Fruit fly (Drosophila melanogaster) whole organism, embryonic: ENCODE measurements around the gene Ku80.

Experiments
- CG6272 ChIP-seq: fragments of 200-800 bp; sonication (Bioruptor generic); IDR thresholded peaks from 2 replicates; pipeline ENCODE4 v1.3.6; 2022; ENCODE audit warnings: missing biosample characterization, missing genetic modification characterization
- ash1 ChIP-seq: fragments of 200-800 bp; sonication (Bioruptor generic); optimal IDR thresholded peaks from 2 replicates; lab custom pipeline; 2018; ENCODE audit warnings: missing biosample characterization, mild to moderate bottlenecking, missing genetic modification characterization
- ham ChIP-seq: fragments of 200-800 bp; sonication (Bioruptor generic); IDR thresholded peaks from 2 replicates; pipeline ENCODE4 v1.3.6; 2022; ENCODE audit warnings: missing biosample characterization, missing genetic modification characterization

DNA sequence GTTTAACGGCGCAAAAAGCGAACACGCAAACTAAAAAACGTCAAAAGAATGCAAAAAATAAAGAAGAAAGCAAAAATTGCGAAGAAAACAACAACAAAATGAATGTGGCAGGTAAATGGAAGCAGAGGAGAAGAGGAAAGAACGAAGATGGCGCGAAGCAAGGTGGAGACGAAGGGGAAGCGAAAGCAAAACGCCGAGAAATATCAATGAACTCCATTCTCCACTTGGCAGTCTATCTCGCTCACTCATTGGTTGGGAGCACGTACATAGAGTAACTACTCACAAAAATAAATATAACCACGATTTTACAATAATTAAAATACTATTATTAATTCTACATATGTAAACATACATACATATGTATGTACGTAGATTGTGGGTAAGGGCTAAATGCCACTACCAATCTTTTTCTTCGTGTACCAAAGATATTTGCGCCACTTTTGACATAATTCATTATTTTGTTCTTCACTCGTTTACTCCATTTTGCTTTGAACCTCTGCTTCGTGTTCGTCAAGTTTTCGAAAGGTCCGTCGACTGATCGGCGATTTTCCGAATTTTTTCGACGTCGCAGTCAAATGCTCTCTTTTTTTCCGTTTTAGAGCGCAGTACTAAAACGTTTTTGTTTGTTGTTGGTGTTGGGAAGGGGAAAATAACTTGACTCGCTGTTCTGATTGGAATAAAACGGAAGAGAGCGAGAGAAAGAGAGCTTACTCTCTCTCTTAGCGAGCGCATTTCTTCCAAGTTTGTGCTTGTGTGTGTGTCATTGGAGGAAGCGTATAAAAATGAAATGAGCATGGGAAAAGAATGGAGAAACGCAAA is 25.7 kb downstream of the Ku80 start:
- TF ChIP-seq ash1 (GFP tag; lab: Kevin White, UChicago) (no peak), CG6272 (no peak), ham (no peak)
